Worm (Caenorhabditis elegans) whole organism, L2 larva: Measurements from ENCODE around the gene F47B8.5.
"Not testable (repeated sequence)": the region's sequence is repeated elsewhere in the genome, so short reads cannot be mapped to it uniquely, and the experiment has no call there.

ENCODE experiments used
- C34F6.9 ChIP-seq: fragments of 150-350 bp; optimal IDR thresholded peaks from 2 replicates; lab custom pipeline; 2014; ENCODE audit warnings: missing biosample characterization, missing genetic modification characterization
- F13H6.1 ChIP-seq: sonication (generic microtip); optimal IDR thresholded peaks from 2 replicates; lab custom pipeline; 2016; ENCODE audit warnings: missing genetic modification characterization, missing compliant biosample characterization
- R02D3.7 ChIP-seq: fragments of 150-350 bp; optimal IDR thresholded peaks from 2 replicates; lab custom pipeline; 2014; ENCODE audit warnings: missing biosample characterization, missing genetic modification characterization
- Y55F3AM.14 ChIP-seq: fragments of 200-800 bp; sonication (Bioruptor generic); optimal IDR thresholded peaks from 2 replicates; lab custom pipeline; 2018; ENCODE audit warnings: mild to moderate bottlenecking, missing genetic modification characterization, missing compliant biosample characterization
- ZK546.5 ChIP-seq: sonication (generic microtip); optimal IDR thresholded peaks from 2 replicates; lab custom pipeline; 2017; ENCODE audit warnings: missing biosample characterization, missing genetic modification characterization
- alr-1 ChIP-seq: fragments of 150-350 bp; optimal IDR thresholded peaks from 2 replicates; lab custom pipeline; 2014; ENCODE audit warnings: missing biosample characterization, missing genetic modification characterization
- aly-2 ChIP-seq: fragments of 150-350 bp; optimal IDR thresholded peaks from 2 replicates; lab custom pipeline; 2014; ENCODE audit warnings: missing biosample characterization, missing genetic modification characterization
- blmp-1 ChIP-seq: sonication (generic microtip); optimal IDR thresholded peaks from 2 replicates; lab custom pipeline; 2017; ENCODE audit warnings: missing genetic modification characterization, mild to moderate bottlenecking, missing compliant biosample characterization, antibody characterized with exemption, moderate library complexity; ENCODE audit not compliant: insufficient read depth
- dmd-4 ChIP-seq: sonication (generic microtip); optimal IDR thresholded peaks from 2 replicates; lab custom pipeline; 2017; ENCODE audit warnings: missing biosample characterization, missing genetic modification characterization
- fos-1 ChIP-seq: fragments of 150-350 bp; optimal IDR thresholded peaks from 2 replicates; lab custom pipeline; 2014; ENCODE audit warnings: missing biosample characterization, missing genetic modification characterization
- lin-11 ChIP-seq: fragments of 150-350 bp; sonication (generic microtip); optimal IDR thresholded peaks from 2 replicates; lab custom pipeline; 2014; ENCODE audit warnings: missing biosample characterization, missing genetic modification characterization, inconsistent platforms, mixed read lengths
- mab-5 ChIP-seq: fragments of 150-350 bp; optimal IDR thresholded peaks from 2 replicates; lab custom pipeline; 2014; ENCODE audit warnings: missing biosample characterization, missing genetic modification characterization
- mbf-1 ChIP-seq: sonication (generic microtip); optimal IDR thresholded peaks from 2 replicates; lab custom pipeline; 2017; ENCODE audit warnings: missing biosample characterization, missing genetic modification characterization
- mdl-1 ChIP-seq, 2 experiments: fragments of 150-350 bp in 1 of 2; sonication (generic microtip) in 1 of 2; optimal IDR thresholded peaks; 2 replicates each; lab custom pipeline; 2017; ENCODE audit warnings: missing biosample characterization in 2 of 2, missing genetic modification characterization in 2 of 2
- nhr-11 ChIP-seq: fragments of 150-350 bp; optimal IDR thresholded peaks from 2 replicates; lab custom pipeline; 2014; ENCODE audit warnings: missing biosample characterization, missing genetic modification characterization
- nhr-129 ChIP-seq: fragments of 150-350 bp; optimal IDR thresholded peaks from 2 replicates; lab custom pipeline; 2014; ENCODE audit warnings: missing biosample characterization, missing genetic modification characterization
- nhr-23 ChIP-seq: fragments of 150-350 bp; optimal IDR thresholded peaks from 2 replicates; lab custom pipeline; 2014; ENCODE audit warnings: missing biosample characterization, missing genetic modification reagents, missing genetic modification characterization
- nhr-25 ChIP-seq: fragments of 150-350 bp; sonication (generic microtip); optimal IDR thresholded peaks from 3 replicates; lab custom pipeline; 2014; ENCODE audit warnings: missing biosample characterization, missing genetic modification characterization
- peb-1 ChIP-seq: fragments of 150-350 bp; optimal IDR thresholded peaks from 2 replicates; lab custom pipeline; 2014; ENCODE audit warnings: missing biosample characterization, missing genetic modification characterization
- skn-1 ChIP-seq: sonication (generic microtip); optimal IDR thresholded peaks from 2 replicates; lab custom pipeline; 2017; ENCODE audit warnings: missing biosample characterization, missing genetic modification characterization
- sma-3 ChIP-seq: sonication (generic microtip); optimal IDR thresholded peaks from 2 replicates; lab custom pipeline; 2016; ENCODE audit warnings: missing genetic modification reagents, missing genetic modification characterization, missing compliant biosample characterization
- unc-39 ChIP-seq: fragments of 150-350 bp; optimal IDR thresholded peaks from 2 replicates; lab custom pipeline; 2014; ENCODE audit warnings: missing biosample characterization, missing genetic modification characterization
- unc-55 ChIP-seq: fragments of 150-350 bp; sonication (generic microtip); optimal IDR thresholded peaks from 3 replicates; lab custom pipeline; 2014; ENCODE audit warnings: missing biosample characterization, missing genetic modification reagents, missing genetic modification characterization
- unc-62 ChIP-seq: fragments of 150-350 bp; optimal IDR thresholded peaks from 2 replicates; lab custom pipeline; 2014; ENCODE audit warnings: missing biosample characterization, missing genetic modification reagents, missing genetic modification characterization
- zag-1 ChIP-seq: fragments of 150-350 bp; optimal IDR thresholded peaks from 2 replicates; lab custom pipeline; 2014; ENCODE audit warnings: missing biosample characterization, missing genetic modification characterization
- ztf-1 ChIP-seq: fragments of 200-800 bp; sonication (Bioruptor generic); conservative IDR thresholded peaks from 2 replicates; pipeline ENCODE4 v1.3.6; 2022; ENCODE audit warnings: missing genetic modification characterization, missing compliant biosample characterization
- ztf-11 ChIP-seq: sonication (generic microtip); optimal IDR thresholded peaks from 2 replicates; lab custom pipeline; 2017; ENCODE audit warnings: missing biosample characterization, missing genetic modification characterization
- ztf-4 ChIP-seq: fragments of 150-350 bp; optimal IDR thresholded peaks from 2 replicates; lab custom pipeline; 2014; ENCODE audit warnings: missing biosample characterization, missing genetic modification characterization

The F47B8.5 gene

ce11 chrV:14314236-14314635 is 13.4 kb downstream of the F47B8.5 start, which contains the start of gene F47B8.1:
Gene F47B8.1 (minus strand): TSS chrV:14314336.
- TF ChIP-seq alr-1 (tag; lab: Kevin White, UChicago) (no peak), F13H6.1 (no peak), zag-1 (tag; lab: Kevin White, UChicago) (no peak)
- TF ChIP-seq, all 48 proteins: peak for 0

- TF ChIP-seq unc-62 (GFP tag; lab: Kevin White, UChicago) (no peak), dmd-4 (tag; lab: Kevin White, UChicago) (no peak), mab-5 (tag; lab: Kevin White, UChicago) (no peak), sma-3 (GFP tag; lab: Kevin White, UChicago) (no peak), nhr-23 (tag; lab: Kevin White, UChicago) (no peak), blmp-1 (tag; lab: Kevin White, UChicago) (no peak), nhr-129 (tag; lab: Kevin White, UChicago) (no peak), unc-39 (tag; lab: Kevin White, UChicago) (no peak), skn-1 (tag; lab: Kevin White, UChicago) (no peak), C34F6.9 (tag; lab: Kevin White, UChicago) (no peak), peb-1 (tag; lab: Kevin White, UChicago) (no peak)
Observed at ce11 chrV:14312695-14313094, 15.0 kb downstream of the F47B8.5 start, which contains the start of gene F14D7.8. Gene F14D7.8 (minus strand): TSS chrV:14312795.

- no peak for TF ChIP-seq nhr-25
- no peak for TF ChIP-seq fos-1 (tag; lab: Kevin White, UChicago)
- no peak for TF ChIP-seq aly-2
- no peak for TF ChIP-seq nhr-129 (tag; lab: Kevin White, UChicago)
Observed at ce11 chrV:14311115-14311514, 16.6 kb downstream of the F47B8.5 start, which contains the start of gene ddn-3. Gene ddn-3 (minus strand): TSS chrV:14311215.

ce11 chrV:14309632-14310031 is 18.0 kb downstream of the F47B8.5 start, which contains the start of gene F14D7.14:
Gene F14D7.14 (plus strand): TSS chrV:14309932.
- TF ChIP-seq unc-39, R02D3.7, ztf-11 (tag; lab: Kevin White, UChicago): not testable (repeated sequence)

ce11 chrV:14308164-14308563 is 19.5 kb downstream of the F47B8.5 start, which contains the start of gene spig-5:
Gene spig-5 (plus strand): TSS chrV:14308464.
- not testable (repeated sequence) for TF ChIP-seq unc-55; lin-11 (tag; lab: Kevin White, UChicago); mab-5 (tag; lab: Kevin White, UChicago)

- TF ChIP-seq unc-55; sma-3 (GFP tag; lab: Kevin White, UChicago); skn-1 (tag; lab: Kevin White, UChicago): not testable (repeated sequence)
- TF ChIP-seq, all 48 proteins: peak for 0; not testable (repeated sequence) for 48
Observed at ce11 chrV:14306771-14307170, 20.9 kb downstream of the F47B8.5 start, which contains the start of gene spig-4. Gene spig-4 (minus strand): TSS chrV:14306871.

ce11 chrV:14301076-14301475 is 26.6 kb downstream of the F47B8.5 start, which contains the start of gene F14D7.6:
Gene F14D7.6 (plus strand): TSS chrV:14301413.
- peak; percentile 52 for TF ChIP-seq fos-1 (tag; lab: Kevin White, UChicago)
- no peak for TF ChIP-seq Y55F3AM.14 (GFP tag; lab: Kevin White, UChicago)

ce11 chrV:14299569-14300064 is 28.1 kb downstream of the F47B8.5 start, which contains the start of the genes spig-3 and F14D7.12:
Gene spig-3 (minus strand): TSS chrV:14299669.
Gene F14D7.12 (plus strand): TSS chrV:14300014.
- TF ChIP-seq mbf-1 (tag; lab: Kevin White, UChicago): no peak
- TF ChIP-seq zag-1 (tag; lab: Kevin White, UChicago): no peak
- TF ChIP-seq, all 48 proteins: peak for 0

- no peak for TF ChIP-seq ztf-11 (tag; lab: Kevin White, UChicago)
- no peak for TF ChIP-seq nhr-11
- no peak for TF ChIP-seq alr-1 (tag; lab: Kevin White, UChicago)
- TF ChIP-seq ZK546.5 (tag; lab: Kevin White, UChicago): no peak
- no peak for TF ChIP-seq ztf-4
- TF ChIP-seq ztf-1 (GFP tag; lab: Robert Waterston, UW): no peak
- TF ChIP-seq nhr-23 (tag; lab: Kevin White, UChicago): no peak
- TF ChIP-seq mbf-1 (tag; lab: Kevin White, UChicago): no peak
- no peak for TF ChIP-seq nhr-129 (tag; lab: Kevin White, UChicago)
- no peak for TF ChIP-seq fos-1 (tag; lab: Kevin White, UChicago)
- no peak for TF ChIP-seq mdl-1 (tag; optimal IDR thresholded peaks at IDR 0.05; lab: Kevin White, UChicago)
- TF ChIP-seq peb-1 (tag; lab: Kevin White, UChicago): no peak
- no peak for TF ChIP-seq unc-39 (tag; lab: Kevin White, UChicago)
Observed at ce11 chrV:14296499-14296898, 31.2 kb downstream of the F47B8.5 start, which contains the start of gene F14D7.3. Gene F14D7.3 (plus strand): TSS chrV:14296799.
